Worm (Caenorhabditis elegans) whole organism, early embryonic: ENCODE data around the gene cdh-3.

Source experiments
- ama-1 ChIP-seq: fragments of 150-350 bp; optimal IDR thresholded peaks from 2 replicates; lab custom pipeline; 2014
- ceh-13 ChIP-seq: fragments of 200-800 bp; sonication (Bioruptor generic); optimal IDR thresholded peaks from 2 replicates; lab custom pipeline; 2018; ENCODE audit warnings: mild to moderate bottlenecking, missing genetic modification characterization, missing compliant biosample characterization
- ets-7 ChIP-seq: sonication (generic microtip); optimal IDR thresholded peaks from 2 replicates; lab custom pipeline; 2016; ENCODE audit warnings: missing genotype, missing genetic modification characterization, missing compliant biosample characterization
- flt-1 ChIP-seq: fragments of 200-800 bp; sonication (Bioruptor generic); IDR thresholded peaks from 2 replicates; pipeline ENCODE4 v1.3.6; 2022; ENCODE audit warnings: missing genetic modification characterization, missing compliant biosample characterization
- pes-1 ChIP-seq: fragments of 200-800 bp; sonication (Bioruptor generic); IDR thresholded peaks from 2 replicates; pipeline ENCODE4 v1.3.6; 2022; ENCODE audit warnings: missing genetic modification reagents, missing genetic modification characterization, missing compliant biosample characterization
- scrt-1 ChIP-seq: fragments of 200-800 bp; sonication (Bioruptor generic); IDR thresholded peaks from 2 replicates; pipeline ENCODE4 v1.3.6; 2022; ENCODE audit warnings: missing genetic modification characterization, missing compliant biosample characterization
- tbx-37 ChIP-seq: fragments of 200-800 bp; sonication (Bioruptor generic); conservative IDR thresholded peaks from 2 replicates; pipeline ENCODE4 v1.3.6; 2022; ENCODE audit warnings: missing genetic modification reagents, missing genetic modification characterization, missing compliant biosample characterization
- tra-4 ChIP-seq: sonication (generic microtip); optimal IDR thresholded peaks from 2 replicates; lab custom pipeline; 2017; ENCODE audit warnings: missing genetic modification characterization, missing compliant biosample characterization

DNA sequence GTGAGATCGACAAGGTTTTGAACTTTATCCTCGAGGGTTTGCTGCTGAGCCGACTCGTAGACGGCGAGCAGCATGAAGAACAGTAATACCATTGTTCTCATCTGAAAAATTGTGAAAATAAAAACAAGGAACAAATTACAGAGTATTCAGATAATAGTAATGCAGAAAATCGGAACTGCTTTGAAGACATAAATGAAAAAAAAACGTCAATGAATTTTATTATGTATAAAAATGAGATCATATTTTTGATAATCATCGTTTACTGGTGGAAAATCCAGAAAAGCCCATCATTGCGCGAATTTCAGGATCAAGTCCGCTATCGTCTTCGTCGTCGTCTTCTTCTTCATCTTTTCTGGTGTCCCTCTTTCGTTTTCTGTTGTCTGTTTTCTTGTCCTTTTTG, 14.7 kb upstream of the cdh-3 start, which contains the start of gene ZK686.3:
- TF ChIP-seq flt-1 (GFP tag; lab: Robert Waterston, UW) (no peak), scrt-1 (GFP tag; lab: Robert Waterston, UW) (no peak), tbx-37 (no peak), tra-4 (tag; lab: Kevin White, UChicago) (no peak), ama-1 (lab: Kevin White, UChicago) (no peak), pes-1 (GFP tag; lab: Robert Waterston, UW) (no peak), ceh-13 (GFP tag; lab: Kevin White, UChicago) (no peak), ets-7 (tag; lab: Kevin White, UChicago) (no peak)
